Worm (Caenorhabditis elegans) whole organism, late embryonic: ENCODE measurements around the gene T28C6.7.

Source experiments
- C38D4.7 ChIP-seq: fragments of 200-800 bp; sonication (Bioruptor generic); optimal IDR thresholded peaks from 2 replicates; lab custom pipeline; 2018; ENCODE audit warnings: mild to moderate bottlenecking, missing genetic modification characterization, moderate library complexity, missing compliant biosample characterization
- K09A11.1 ChIP-seq: sonication (generic microtip); optimal IDR thresholded peaks from 2 replicates; lab custom pipeline; 2017; ENCODE audit warnings: antibody characterized with exemption, mild to moderate bottlenecking, missing genetic modification characterization, missing compliant biosample characterization; ENCODE audit not compliant: insufficient read depth
- T23F11.4 ChIP-seq: fragments of 200-800 bp; sonication (Bioruptor generic); optimal IDR thresholded peaks from 2 replicates; lab custom pipeline; 2018; ENCODE audit warnings: mild to moderate bottlenecking, missing genetic modification characterization, missing compliant biosample characterization
- ahr-1 ChIP-seq: sonication (generic microtip); optimal IDR thresholded peaks from 2 replicates; lab custom pipeline; 2016; ENCODE audit warnings: missing genetic modification characterization, missing compliant biosample characterization
- ceh-14 ChIP-seq: sonication (generic microtip); optimal IDR thresholded peaks from 2 replicates; lab custom pipeline; 2016; ENCODE audit warnings: missing genotype, missing genetic modification characterization, missing compliant biosample characterization
- ceh-18 ChIP-seq: sonication (generic microtip); optimal IDR thresholded peaks from 2 replicates; lab custom pipeline; 2016; ENCODE audit warnings: missing genetic modification characterization, missing compliant biosample characterization
- ceh-2 ChIP-seq: sonication (generic microtip); optimal IDR thresholded peaks from 2 replicates; lab custom pipeline; 2016; ENCODE audit warnings: missing genotype, missing genetic modification characterization, missing compliant biosample characterization
- ceh-22 ChIP-seq: sonication (generic microtip); optimal IDR thresholded peaks from 2 replicates; lab custom pipeline; 2017; ENCODE audit warnings: missing biosample characterization, missing genetic modification characterization
- ceh-45 ChIP-seq: fragments of 200-800 bp; sonication (Bioruptor generic); IDR thresholded peaks from 2 replicates; pipeline ENCODE4 v1.3.6; 2022; ENCODE audit warnings: missing genetic modification reagents, missing genetic modification characterization, missing compliant biosample characterization
- ceh-9 ChIP-seq: sonication (generic microtip); optimal IDR thresholded peaks from 2 replicates; lab custom pipeline; 2016; ENCODE audit warnings: mild to moderate bottlenecking, missing genetic modification characterization, inconsistent platforms, missing compliant biosample characterization
- elt-2 ChIP-seq: sonication (generic microtip); optimal IDR thresholded peaks from 2 replicates; lab custom pipeline; 2016; ENCODE audit warnings: missing genetic modification reagents, missing genetic modification characterization, missing compliant biosample characterization
- elt-4 ChIP-seq: sonication (generic microtip); optimal IDR thresholded peaks from 2 replicates; lab custom pipeline; 2016; ENCODE audit warnings: missing genetic modification characterization, missing compliant biosample characterization
- fax-1 ChIP-seq: sonication (generic microtip); optimal IDR thresholded peaks from 2 replicates; lab custom pipeline; 2016; ENCODE audit warnings: missing genotype, missing genetic modification characterization, missing compliant biosample characterization
- fkh-6 ChIP-seq: sonication (generic microtip); optimal IDR thresholded peaks from 2 replicates; lab custom pipeline; 2016; ENCODE audit warnings: missing genetic modification characterization, missing compliant biosample characterization
- hlh-13 ChIP-seq: fragments of 200-800 bp; sonication (Bioruptor generic); optimal IDR thresholded peaks from 2 replicates; lab custom pipeline; 2018; ENCODE audit warnings: mild to moderate bottlenecking, missing genetic modification characterization, missing compliant biosample characterization
- hlh-15 ChIP-seq: sonication (generic microtip); optimal IDR thresholded peaks from 2 replicates; lab custom pipeline; 2016; ENCODE audit warnings: missing genetic modification characterization, missing compliant biosample characterization
- hlh-30 ChIP-seq: sonication (generic microtip); optimal IDR thresholded peaks from 2 replicates; lab custom pipeline; 2017; ENCODE audit warnings: antibody characterized with exemption, missing genetic modification characterization, missing compliant biosample characterization; ENCODE audit not compliant: insufficient read depth
- hlh-6 ChIP-seq: sonication (generic microtip); optimal IDR thresholded peaks from 2 replicates; lab custom pipeline; 2016; ENCODE audit warnings: missing genotype, missing genetic modification characterization, missing compliant biosample characterization
- hlh-8 ChIP-seq: sonication (generic microtip); optimal IDR thresholded peaks from 2 replicates; lab custom pipeline; 2016; ENCODE audit warnings: missing genotype, missing genetic modification characterization, missing compliant biosample characterization
- lim-6 ChIP-seq: sonication (generic microtip); optimal IDR thresholded peaks from 2 replicates; lab custom pipeline; 2016; ENCODE audit warnings: missing genetic modification characterization, missing compliant biosample characterization
- lin-11 ChIP-seq: fragments of 200-800 bp; sonication (Bioruptor generic); optimal IDR thresholded peaks from 2 replicates; lab custom pipeline; 2018; ENCODE audit warnings: mild to moderate bottlenecking, missing genetic modification characterization, missing compliant biosample characterization
- nfya-1 ChIP-seq: sonication (generic microtip); optimal IDR thresholded peaks from 2 replicates; lab custom pipeline; 2017; ENCODE audit warnings: missing genetic modification characterization, mild to moderate bottlenecking, missing compliant biosample characterization, antibody characterized with exemption, moderate library complexity
- nhr-11 ChIP-seq: fragments of 150-350 bp; optimal IDR thresholded peaks from 2 replicates; lab custom pipeline; 2014; ENCODE audit warnings: missing biosample characterization, missing genetic modification characterization
- nhr-232 ChIP-seq: sonication (generic microtip); optimal IDR thresholded peaks from 2 replicates; lab custom pipeline; 2016; ENCODE audit warnings: missing genetic modification characterization, missing compliant biosample characterization
- pax-1 ChIP-seq: fragments of 150-350 bp; optimal IDR thresholded peaks from 2 replicates; lab custom pipeline; 2014; ENCODE audit warnings: missing biosample characterization, missing genetic modification characterization
- rnt-1 ChIP-seq: sonication (generic microtip); optimal IDR thresholded peaks from 2 replicates; lab custom pipeline; 2016; ENCODE audit warnings: missing genetic modification characterization, missing compliant biosample characterization
- sox-2 ChIP-seq: fragments of 200-800 bp; sonication (Bioruptor generic); IDR thresholded peaks from 2 replicates; pipeline ENCODE4 v1.3.6; 2022; ENCODE audit warnings: missing genetic modification reagents, missing genetic modification characterization, missing compliant biosample characterization
- sox-4 ChIP-seq: sonication (generic microtip); optimal IDR thresholded peaks from 2 replicates; lab custom pipeline; 2017; ENCODE audit warnings: mild to moderate bottlenecking, missing genetic modification characterization, inconsistent platforms, missing compliant biosample characterization
- tbx-7 ChIP-seq: sonication (generic microtip); optimal IDR thresholded peaks from 2 replicates; lab custom pipeline; 2016; ENCODE audit warnings: missing genotype, missing genetic modification characterization, missing compliant biosample characterization
- ttx-3 ChIP-seq: sonication (generic microtip); optimal IDR thresholded peaks from 2 replicates; lab custom pipeline; 2016; ENCODE audit warnings: missing genetic modification reagents, missing genetic modification characterization, missing compliant biosample characterization
- unc-3 ChIP-seq, 2 experiments: fragments of 200-800 bp in 1 of 2; sonication (Bioruptor generic) in 1 of 2; sonication (generic microtip) in 1 of 2; conservative IDR thresholded peaks in 1 of 2; optimal IDR thresholded peaks in 1 of 2; 2 replicates each; pipeline versions ENCODE4 v1.3.6 to Lab custom; 2016 to 2022; ENCODE audit warnings: missing compliant biosample characterization in 2 of 2, missing genetic modification characterization in 2 of 2, missing genetic modification reagents in 1 of 2
- unc-55 ChIP-seq: sonication (generic microtip); optimal IDR thresholded peaks from 2 replicates; lab custom pipeline; 2017; ENCODE audit warnings: missing biosample characterization, missing genetic modification reagents, missing genetic modification characterization
- unc-86 ChIP-seq: sonication (generic microtip); optimal IDR thresholded peaks from 2 replicates; lab custom pipeline; 2016; ENCODE audit warnings: missing genetic modification characterization, missing compliant biosample characterization
- ztf-16 ChIP-seq: sonication (generic microtip); optimal IDR thresholded peaks from 2 replicates; lab custom pipeline; 2017; ENCODE audit warnings: missing genetic modification characterization, missing compliant biosample characterization

Gene T28C6.7

DNA sequence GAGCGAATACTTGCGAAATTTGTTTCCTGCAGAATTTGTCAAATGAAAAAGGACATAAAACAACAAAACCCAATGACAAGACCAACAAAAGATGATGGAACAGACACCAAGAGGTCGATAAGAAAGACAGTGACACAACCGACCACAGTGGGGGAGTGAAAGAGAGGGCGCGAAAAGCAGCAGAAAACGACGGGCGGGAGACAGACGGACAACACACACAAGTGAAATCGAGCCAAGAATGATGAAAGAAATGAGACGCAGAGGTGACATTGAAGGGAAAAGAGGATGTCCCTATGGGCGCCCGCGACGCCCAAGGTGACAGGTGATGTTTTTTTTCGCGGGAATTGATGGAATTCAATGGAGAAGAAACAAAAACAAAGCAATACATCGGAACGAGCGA is 38.5 kb downstream of the T28C6.7 start:
- TF ChIP-seq rnt-1 (tag; lab: Kevin White, UChicago) (peak; percentile 24), unc-55 (peak; percentile 78), nfya-1 (tag; lab: Kevin White, UChicago) (peak; percentile 5), hlh-6 (tag; lab: Kevin White, UChicago) (peak; percentile 45), ahr-1 (tag; lab: Kevin White, UChicago) (no peak), hlh-30 (tag; lab: Kevin White, UChicago) (no peak), fkh-6 (tag; lab: Kevin White, UChicago) (no peak), ceh-18 (peak; percentile 72), hlh-15 (no peak)

DNA sequence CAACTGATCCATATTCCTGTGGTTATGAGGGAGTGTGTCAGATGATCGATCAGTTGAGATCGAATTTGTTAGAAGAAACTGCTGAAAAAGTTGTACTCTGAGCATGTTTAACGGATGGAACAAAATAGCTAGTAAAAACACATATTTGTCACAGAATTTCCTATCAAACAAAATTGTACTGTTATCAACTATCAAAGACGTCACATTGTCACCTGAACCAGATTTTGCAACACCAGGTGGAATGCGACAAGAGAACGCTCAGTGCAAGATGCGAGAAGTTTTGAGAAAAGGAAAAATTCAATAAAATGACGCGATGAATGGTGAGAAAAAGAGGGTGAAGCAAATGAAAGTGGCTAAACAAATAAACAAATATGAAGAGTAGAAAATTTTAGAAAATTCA is 40.0 kb downstream of the T28C6.7 start:
- no peak for TF ChIP-seq fax-1
- TF ChIP-seq lim-6 (tag; lab: Kevin White, UChicago): no peak
- TF ChIP-seq ttx-3 (tag; lab: Kevin White, UChicago): no peak
- TF ChIP-seq hlh-8 (tag; lab: Kevin White, UChicago): no peak
- TF ChIP-seq hlh-15: no peak
- no peak for TF ChIP-seq hlh-13 (GFP tag; lab: Kevin White, UChicago)
- TF ChIP-seq K09A11.1: no peak
- TF ChIP-seq lin-11 (tag; lab: Kevin White, UChicago): no peak

DNA sequence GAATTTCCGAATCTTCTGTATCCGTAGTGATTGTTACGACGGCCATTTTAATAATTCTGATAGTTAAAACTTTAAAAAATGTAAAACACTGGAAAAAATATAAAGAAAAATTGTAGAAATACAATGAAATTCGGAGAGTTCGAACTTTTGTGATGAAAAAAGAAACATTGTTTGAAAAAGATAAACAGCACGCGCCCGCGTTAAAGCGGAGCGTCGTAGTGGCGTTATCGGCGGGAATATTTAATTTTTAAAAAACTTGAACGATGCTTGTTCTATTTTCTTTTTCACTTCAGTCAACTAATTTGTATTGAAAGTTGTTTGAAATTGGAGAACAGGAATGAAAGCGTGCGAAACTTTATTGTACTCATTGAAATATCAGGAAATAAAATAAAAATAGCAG is 42.0 kb downstream of the T28C6.7 start, which contains the start of gene npp-23:
Gene npp-23 (minus strand): TSS at position 56 of the 400 bp plus-strand sequence.
- no peak for TF ChIP-seq fkh-6 (tag; lab: Kevin White, UChicago)
- TF ChIP-seq pax-1 (tag; lab: Kevin White, UChicago): no peak
- TF ChIP-seq elt-2 (tag; lab: Kevin White, UChicago): peak; percentile 7
- TF ChIP-seq nfya-1 (tag; lab: Kevin White, UChicago): peak; percentile 13
- no peak for TF ChIP-seq unc-55
- no peak for TF ChIP-seq sox-2 (GFP tag; lab: Robert Waterston, UW)
- TF ChIP-seq, all 69 proteins: peak for 2

DNA sequence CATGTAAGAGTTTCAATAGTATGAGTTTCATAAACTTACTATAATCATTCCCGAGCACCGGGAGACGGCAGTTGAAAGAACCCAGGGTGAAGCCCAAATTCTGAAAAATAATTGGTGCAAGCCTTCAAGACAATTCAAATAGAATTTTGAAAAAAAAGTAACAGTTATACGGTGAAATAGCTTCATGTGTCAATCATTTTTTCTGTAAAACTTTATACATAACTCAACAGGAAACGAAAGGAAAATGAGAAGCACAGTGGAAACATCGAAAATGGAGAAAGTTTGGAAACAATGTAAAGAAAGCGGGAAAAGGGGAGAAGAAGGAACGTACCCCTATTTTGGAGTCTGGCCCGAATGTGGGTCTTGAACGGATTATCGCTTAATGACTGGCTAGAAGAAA is 45.4 kb downstream of the T28C6.7 start, which contains the start of gene C09G9.3:
Gene C09G9.3 (minus strand): TSS at position 101 of the 400 bp plus-strand sequence.
- TF ChIP-seq ceh-45 (GFP tag; lab: Robert Waterston, UW) (no peak), elt-4 (tag; lab: Kevin White, UChicago) (no peak), ceh-22 (tag; lab: Kevin White, UChicago) (no peak), ceh-9 (tag; lab: Kevin White, UChicago) (no peak), ceh-2 (no peak), C38D4.7 (GFP tag; lab: Kevin White, UChicago) (no peak), unc-3 (GFP tag; conservative IDR thresholded peaks at IDR 0.05; lab: Robert Waterston, UW) (no peak), unc-3 (tag; optimal IDR thresholded peaks at IDR 0.05; lab: Kevin White, UChicago) (no peak), ahr-1 (tag; lab: Kevin White, UChicago) (no peak), nhr-11 (tag; lab: Kevin White, UChicago) (no peak), lin-11 (tag; lab: Kevin White, UChicago) (no peak), lim-6 (tag; lab: Kevin White, UChicago) (no peak), T23F11.4 (GFP tag; lab: Kevin White, UChicago) (no peak), ceh-14 (tag; lab: Kevin White, UChicago) (no peak)

- TF ChIP-seq nhr-11 (tag; lab: Kevin White, UChicago) (no peak), unc-86 (tag; lab: Kevin White, UChicago) (no peak), nfya-1 (tag; lab: Kevin White, UChicago) (no peak)
These were observed 46.2 kb downstream of the T28C6.7 start, which contains the start of gene hdl-2 for ce11 chrIV:8873847-8874246. Gene hdl-2 (plus strand): TSS chrIV:8874147.

DNA sequence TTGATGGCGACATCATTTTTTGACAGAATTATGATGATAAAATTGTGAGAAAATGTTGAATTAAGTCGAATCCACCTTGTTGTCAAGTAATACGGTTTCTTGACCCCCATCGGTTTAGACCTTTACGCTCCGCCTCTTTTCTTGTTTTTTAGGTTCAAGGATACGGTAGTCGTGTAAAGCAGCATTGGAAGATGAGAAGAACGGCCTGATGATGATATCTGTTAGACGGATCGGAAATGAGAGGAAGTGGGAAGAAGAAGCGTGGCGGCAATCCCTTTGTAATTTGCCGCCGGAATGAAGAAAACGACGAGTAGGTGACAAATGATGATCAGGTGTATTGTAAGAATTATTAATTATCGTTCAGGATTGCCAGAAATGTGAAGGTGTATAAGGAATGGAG is 52.2 kb downstream of the T28C6.7 start, which contains the start of gene npax-4:
Gene npax-4 (minus strand): TSS at position 101 of the 400 bp plus-strand sequence.
- TF ChIP-seq nhr-232 (tag; lab: Kevin White, UChicago) (no peak), sox-4 (tag; lab: Kevin White, UChicago) (no peak), tbx-7 (no peak), ztf-16 (tag; lab: Kevin White, UChicago) (no peak)
